Fruit fly (Drosophila melanogaster): ENCODE results near the gene Or2a.

Or2a gene

dm6 chrX:2241842-2242241, 4.2 kb upstream of the Or2a start, which contains the start of gene kz (continued):
- TF ChIP-seq tna (GFP tag; IDR thresholded peaks at IDR 0.05; ENCODE audit: partially characterized antibody) = peak; percentile 99
- TF ChIP-seq CG13123 (GFP tag; optimal IDR thresholded peaks at IDR 0.05) = no peak
- peak; percentile 76 for TF ChIP-seq BEAF-32 (GFP tag; optimal IDR thresholded peaks at IDR 0.05)
- no peak for TF ChIP-seq CG15073 (GFP tag; optimal IDR thresholded peaks at IDR 0.05)
- TF ChIP-seq HLH4C (GFP tag; IDR thresholded peaks at IDR 0.05; ENCODE audit: partially characterized antibody) = peak; percentile 99
- TF ChIP-seq abd-A (tag; optimal IDR thresholded peaks at IDR 0.05) = no peak
- TF ChIP-seq CG17361 (GFP tag; IDR thresholded peaks at IDR 0.05) = no peak
- TF ChIP-seq stwl (tag; optimal IDR thresholded peaks at IDR 0.05) = peak; percentile 88
- TF ChIP-seq CG6654 (GFP tag; optimal IDR thresholded peaks at IDR 0.05) = no peak
- peak; percentile 98 for TF ChIP-seq CG6791 (GFP tag; IDR thresholded peaks at IDR 0.05; ENCODE audit: partially characterized antibody)
- 0 out of 2 replicates have a peak, but pooled peaks have one; percentile 9 for TF ChIP-seq Adf1 (GFP tag; IDR thresholded peaks at IDR 0.05)
- TF ChIP-seq CG1024 (GFP tag; IDR thresholded peaks at IDR 0.05) = peak; percentile 75
- TF ChIP-seq pita (GFP tag; optimal IDR thresholded peaks at IDR 0.05) = no peak
- TF ChIP-seq sna (GFP tag; IDR thresholded peaks at IDR 0.05; ENCODE audit: partially characterized antibody) = peak; percentile 59; the same call in 1 of the 2 replicates
- peak; percentile 94 for TF ChIP-seq ssp (GFP tag; IDR thresholded peaks at IDR 0.05)
- peak; percentile 61 for TF ChIP-seq hbn (GFP tag; IDR thresholded peaks at IDR 0.05; ENCODE audit: partially characterized antibody)
- TF ChIP-seq slou (GFP tag; optimal IDR thresholded peaks at IDR 0.05) = no peak
- no peak for TF ChIP-seq CG3065 (GFP tag; optimal IDR thresholded peaks at IDR 0.05)
- TF ChIP-seq CG14860 (GFP tag; IDR thresholded peaks at IDR 0.05; ENCODE audit: partially characterized antibody) = peak; percentile 98
- TF ChIP-seq Gug (GFP tag; IDR thresholded peaks at IDR 0.05) = no peak
- peak; percentile 39 for TF ChIP-seq nmo (GFP tag; optimal IDR thresholded peaks at IDR 0.05)
- TF ChIP-seq Xbp1 (GFP tag; optimal IDR thresholded peaks at IDR 0.05) = no peak
- TF ChIP-seq zf30C (GFP tag; optimal IDR thresholded peaks at IDR 0.05) = no peak
- TF ChIP-seq crp (GFP tag; optimal IDR thresholded peaks at IDR 0.05) = peak in 1 of 2 experiments; percentile 25
- peak; percentile 95 for TF ChIP-seq vnd (GFP tag; IDR thresholded peaks at IDR 0.05; ENCODE audit: partially characterized antibody)
- peak; percentile 30 for TF ChIP-seq HmgD (GFP tag; optimal IDR thresholded peaks at IDR 0.05)
- TF ChIP-seq CG15514 (GFP tag; optimal IDR thresholded peaks at IDR 0.05) = peak; percentile 74
- TF ChIP-seq zen2 (GFP tag; IDR thresholded peaks at IDR 0.05; ENCODE audit: partially characterized antibody) = peak; percentile 88
- peak; percentile 77 for TF ChIP-seq Dll (GFP tag; IDR thresholded peaks at IDR 0.05; ENCODE audit: partially characterized antibody)
- no peak for TF ChIP-seq CG6765 (GFP tag; optimal IDR thresholded peaks at IDR 0.05)
- peak; percentile 88 for TF ChIP-seq pzg (GFP tag; optimal IDR thresholded peaks at IDR 0.05)
- peak; percentile 75 for TF ChIP-seq unc-4 (GFP tag; IDR thresholded peaks at IDR 0.05; ENCODE audit: partially characterized antibody)
- peak; percentile 34 for TF ChIP-seq Myb (GFP tag; optimal IDR thresholded peaks at IDR 0.05)
- TF ChIP-seq Deaf1 (tag; optimal IDR thresholded peaks at IDR 0.05) = no peak
- TF ChIP-seq Dref (GFP tag; IDR thresholded peaks at IDR 0.05) = peak; percentile 97
- no peak for TF ChIP-seq NC2α (GFP tag; optimal IDR thresholded peaks at IDR 0.05)
- TF ChIP-seq CG3995 (GFP tag; optimal IDR thresholded peaks at IDR 0.05) = peak; percentile 58
- peak; percentile 92 for TF ChIP-seq Opbp (GFP tag; IDR thresholded peaks at IDR 0.05; ENCODE audit: partially characterized antibody)
- TF ChIP-seq CG31388 (GFP tag; optimal IDR thresholded peaks at IDR 0.05) = no peak
- peak; percentile 93 for TF ChIP-seq MBD-R2 (GFP tag; IDR thresholded peaks at IDR 0.05)
- TF ChIP-seq CG9932 (GFP tag; IDR thresholded peaks at IDR 0.05) = no peak
- peak; percentile 67 for TF ChIP-seq CG14710 (tag; optimal IDR thresholded peaks at IDR 0.05)
- peak; percentile 88 for TF ChIP-seq inv (GFP tag; IDR thresholded peaks at IDR 0.05; ENCODE audit: partially characterized antibody)
- TF ChIP-seq CG34422 (GFP tag; IDR thresholded peaks at IDR 0.05) = 0 out of 3 replicates have a peak, but pooled peaks have one; percentile 17
- TF ChIP-seq ato (GFP tag; IDR thresholded peaks at IDR 0.05; ENCODE audit: partially characterized antibody) = peak; percentile 97
- peak; percentile 64 for TF ChIP-seq E2f2 (GFP tag; IDR thresholded peaks at IDR 0.05)
- no peak for TF ChIP-seq otp (GFP tag; IDR thresholded peaks at IDR 0.05)
- peak; percentile 97 for TF ChIP-seq chinmo (GFP tag; IDR thresholded peaks at IDR 0.05; ENCODE audit: partially characterized antibody)
- peak; percentile 92 for TF ChIP-seq dm (GFP tag; optimal IDR thresholded peaks at IDR 0.05)
